Worm (Caenorhabditis elegans): ENCODE data around the gene C56G2.4.

C56G2.4 gene

ce11 chrIII:6360825-6361224 is 29.3 kb downstream of the C56G2.4 start (continued):
- TF ChIP-seq fos-1 (tag; optimal IDR thresholded peaks at IDR 0.05) (no peak), nhr-77 (tag; optimal IDR thresholded peaks at IDR 0.05) (no peak)

- TF ChIP-seq gmeb-1 (tag; optimal IDR thresholded peaks at IDR 0.05) (peak; percentile 29), fos-1 (tag; optimal IDR thresholded peaks at IDR 0.05) (peak; percentile 78), sma-9 (GFP tag; optimal IDR thresholded peaks at IDR 0.05) (peak; percentile 58), sma-9 (tag; optimal IDR thresholded peaks at IDR 0.05) (no peak), ztf-4 (tag; optimal IDR thresholded peaks at IDR 0.05) (no peak), zag-1 (tag; optimal IDR thresholded peaks at IDR 0.05) (no peak), dmd-4 (tag; optimal IDR thresholded peaks at IDR 0.05) (no peak), nhr-12 (tag; optimal IDR thresholded peaks at IDR 0.05) (no peak), lin-11 (tag; optimal IDR thresholded peaks at IDR 0.05) (no peak), F13H6.1 (tag; optimal IDR thresholded peaks at IDR 0.05) (peak; percentile 15), nhr-23 (tag; optimal IDR thresholded peaks at IDR 0.05) (no peak), nhr-10 (tag; optimal IDR thresholded peaks at IDR 0.05) (no peak), nhr-129 (tag; optimal IDR thresholded peaks at IDR 0.05) (peak; percentile 9), elt-1 (tag; optimal IDR thresholded peaks at IDR 0.05) (no peak), Y55F3AM.14 (GFP tag; optimal IDR thresholded peaks at IDR 0.05) (no peak), mdl-1 (tag; optimal IDR thresholded peaks at IDR 0.05) (peak in 1 of 2 experiments; percentile 16), ama-1 (optimal IDR thresholded peaks at IDR 0.05) (no peak), crh-2 (tag; optimal IDR thresholded peaks at IDR 0.05) (peak; percentile 53), skn-1 (tag; optimal IDR thresholded peaks at IDR 0.05) (peak; percentile 58), mab-5 (tag; optimal IDR thresholded peaks at IDR 0.05) (no peak), sma-3 (GFP tag; optimal IDR thresholded peaks at IDR 0.05) (peak; percentile 5), sem-4 (tag; optimal IDR thresholded peaks at IDR 0.05) (no peak), alr-1 (tag; optimal IDR thresholded peaks at IDR 0.05) (no peak)
Observed at ce11 chrIII:6361560-6361959, 30.0 kb downstream of the C56G2.4 start.

ce11 chrIII:6362323-6362922 is 30.9 kb downstream of the C56G2.4 start:
- TF ChIP-seq nhr-10 (tag; optimal IDR thresholded peaks at IDR 0.05) (no peak), gmeb-1 (tag; optimal IDR thresholded peaks at IDR 0.05) (peak; percentile 42), alr-1 (tag; optimal IDR thresholded peaks at IDR 0.05) (no peak), blmp-1 (tag; optimal IDR thresholded peaks at IDR 0.05; ENCODE audit: insufficient read depth) (peak; percentile 62), R02D3.7 (tag; optimal IDR thresholded peaks at IDR 0.05) (no peak), unc-39 (tag; optimal IDR thresholded peaks at IDR 0.05) (no peak), sma-3 (GFP tag; optimal IDR thresholded peaks at IDR 0.05) (peak; percentile 58), crh-2 (tag; optimal IDR thresholded peaks at IDR 0.05) (no peak), lin-13 (GFP tag; optimal IDR thresholded peaks at IDR 0.05) (no peak), lin-11 (tag; optimal IDR thresholded peaks at IDR 0.05) (no peak), ztf-11 (tag; optimal IDR thresholded peaks at IDR 0.05) (no peak), egl-27 (tag; optimal IDR thresholded peaks at IDR 0.05) (peak; percentile 85), ceh-82 (tag; optimal IDR thresholded peaks at IDR 0.05) (no peak), nhr-129 (tag; optimal IDR thresholded peaks at IDR 0.05) (peak; percentile 79), lsy-2 (tag; optimal IDR thresholded peaks at IDR 0.05) (peak; percentile 0 to 60), C34F6.9 (tag; optimal IDR thresholded peaks at IDR 0.05) (peak; percentile 60), unc-55 (GFP tag; optimal IDR thresholded peaks at IDR 0.05) (peak; percentile 19), ZK546.5 (tag; optimal IDR thresholded peaks at IDR 0.05) (no peak), fos-1 (tag; optimal IDR thresholded peaks at IDR 0.05) (peak; percentile 75), dmd-4 (tag; optimal IDR thresholded peaks at IDR 0.05) (no peak), snpc-4 (tag; optimal IDR thresholded peaks at IDR 0.05) (no peak), unc-62 (GFP tag; optimal IDR thresholded peaks at IDR 0.05) (no peak), nhr-21 (tag; optimal IDR thresholded peaks at IDR 0.05) (peak; percentile 68), nhr-23 (tag; optimal IDR thresholded peaks at IDR 0.05) (no peak), aly-2 (tag; optimal IDR thresholded peaks at IDR 0.05) (no peak), nhr-6 (tag; optimal IDR thresholded peaks at IDR 0.05) (no peak), mbf-1 (tag; optimal IDR thresholded peaks at IDR 0.05) (no peak), nhr-11 (tag; optimal IDR thresholded peaks at IDR 0.05) (no peak), nhr-25 (tag; optimal IDR thresholded peaks at IDR 0.05) (peak; percentile 59), mdl-1 (tag; optimal IDR thresholded peaks at IDR 0.05) (peak in 1 of 2 experiments; percentile 31), ztf-4 (tag; optimal IDR thresholded peaks at IDR 0.05) (peak; percentile 69), elt-1 (tag; optimal IDR thresholded peaks at IDR 0.05) (no peak), sma-9 (GFP tag; optimal IDR thresholded peaks at IDR 0.05) (peak; percentile 93), sma-9 (tag; optimal IDR thresholded peaks at IDR 0.05) (no peak), lin-39 (tag; optimal IDR thresholded peaks at IDR 0.05) (no peak), nhr-237 (tag; optimal IDR thresholded peaks at IDR 0.05) (no peak), F13H6.1 (tag; optimal IDR thresholded peaks at IDR 0.05) (peak; percentile 75), ztf-1 (GFP tag; conservative IDR thresholded peaks at IDR 0.05) (no peak), zag-1 (tag; optimal IDR thresholded peaks at IDR 0.05) (no peak), elt-3 (tag; optimal IDR thresholded peaks at IDR 0.05) (no peak), ama-1 (optimal IDR thresholded peaks at IDR 0.05) (no peak), nhr-12 (tag; optimal IDR thresholded peaks at IDR 0.05) (no peak), ceh-16 (tag; optimal IDR thresholded peaks at IDR 0.05) (peak; percentile 21), Y55F3AM.14 (GFP tag; optimal IDR thresholded peaks at IDR 0.05) (no peak), skn-1 (tag; optimal IDR thresholded peaks at IDR 0.05) (no peak)

Measured in whole organism, L2 larva.